Worm (Caenorhabditis elegans) whole organism, midembryonic: ENCODE data around the gene col-68.

ENCODE experiments used
- cog-1 ChIP-seq: sonication (generic microtip); optimal IDR thresholded peaks from 2 replicates; lab custom pipeline; 2016; ENCODE audit warnings: missing genetic modification characterization, missing compliant biosample characterization
- flt-1 ChIP-seq: fragments of 200-800 bp; sonication (Bioruptor generic); IDR thresholded peaks from 2 replicates; pipeline ENCODE4 v1.3.6; 2022; ENCODE audit warnings: missing genetic modification characterization, missing compliant biosample characterization
- klf-2 ChIP-seq: fragments of 200-800 bp; sonication (Bioruptor generic); conservative IDR thresholded peaks from 2 replicates; pipeline ENCODE4 v1.3.6; 2022; ENCODE audit warnings: missing genetic modification reagents, missing genetic modification characterization, missing compliant biosample characterization
- med-1 ChIP-seq: sonication (generic microtip); optimal IDR thresholded peaks from 2 replicates; lab custom pipeline; 2017; ENCODE audit warnings: missing genetic modification characterization, mild to moderate bottlenecking, missing compliant biosample characterization, antibody characterized with exemption, missing genetic modification reagents; ENCODE audit not compliant: insufficient read depth
- ref-1 ChIP-seq: fragments of 200-800 bp; sonication (Bioruptor generic); conservative IDR thresholded peaks from 2 replicates; pipeline ENCODE4 v1.3.6; 2022; ENCODE audit warnings: missing genetic modification reagents, missing genetic modification characterization, missing compliant biosample characterization
- tab-1 ChIP-seq: fragments of 200-800 bp; sonication (Bioruptor generic); IDR thresholded peaks from 2 replicates; pipeline ENCODE4 v1.3.6; 2022; ENCODE audit warnings: missing genetic modification characterization, missing compliant biosample characterization
- ztf-23 ChIP-seq: fragments of 200-800 bp; sonication (Bioruptor generic); IDR thresholded peaks from 2 replicates; pipeline ENCODE4 v1.3.6; 2022; ENCODE audit warnings: missing genetic modification reagents, missing genetic modification characterization, missing compliant biosample characterization
- ztf-29 ChIP-seq: fragments of 200-800 bp; sonication (Bioruptor generic); IDR thresholded peaks from 2 replicates; pipeline ENCODE4 v1.3.6; 2022; ENCODE audit warnings: missing genetic modification reagents, missing genetic modification characterization, missing compliant biosample characterization

DNA sequence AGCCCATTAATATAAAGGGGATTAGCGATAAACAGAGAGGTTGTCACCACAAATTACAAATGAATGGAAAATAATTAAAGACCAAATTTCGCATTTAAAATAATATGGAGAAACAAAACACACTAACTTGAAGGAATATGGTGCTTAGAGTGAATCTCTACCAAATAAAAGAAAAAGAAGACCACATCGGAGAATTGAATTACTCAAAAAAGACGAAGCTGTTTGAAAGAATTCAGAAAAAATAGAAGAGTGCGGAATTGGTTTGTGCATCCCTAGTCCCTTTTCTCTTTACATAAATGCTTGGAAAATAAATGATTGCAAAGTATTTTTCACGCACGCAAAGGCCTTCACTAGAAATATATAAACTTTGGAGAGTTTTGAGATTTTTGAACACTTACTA, 30.4 kb upstream of the col-68 start:
- no peak for TF ChIP-seq tab-1 (GFP tag; lab: Robert Waterston, UW)
- no peak for TF ChIP-seq ref-1 (GFP tag; lab: Robert Waterston, UW)
- no peak for TF ChIP-seq flt-1 (GFP tag; lab: Robert Waterston, UW)
- TF ChIP-seq cog-1 (tag; lab: Kevin White, UChicago) = no peak
- no peak for TF ChIP-seq ztf-29
- no peak for TF ChIP-seq klf-2 (GFP tag; lab: Robert Waterston, UW)
- no peak for TF ChIP-seq ztf-23 (GFP tag; lab: Robert Waterston, UW)
- no peak for TF ChIP-seq med-1 (GFP tag; lab: Kevin White, UChicago)
